Fruit fly (Drosophila melanogaster) whole organism: ENCODE data around the gene CG46515.
"Not testable (repeated sequence)": the region's sequence is repeated elsewhere in the genome, so short reads cannot be mapped to it uniquely, and the experiment has no call there.

Experiments
- CG8478 ChIP-seq: fragments of >200 bp; optimal IDR thresholded peaks from 2 replicates; lab custom pipeline; 2018; ENCODE audit warnings: inconsistent platforms
- Dll ChIP-seq: fragments of >200 bp; optimal IDR thresholded peaks from 2 replicates; lab custom pipeline; 2017
- EcR ChIP-seq, 2 experiments: fragments of >200 bp; optimal IDR thresholded peaks; 2 replicates each; lab custom pipeline; 2017; ENCODE audit warnings: missing biosample characterization in 2 of 2, missing genetic modification characterization in 2 of 2, missing genetic modification reagents in 2 of 2
- pan ChIP-seq: fragments of >200 bp; optimal IDR thresholded peaks from 2 replicates; lab custom pipeline; 2017
- psq ChIP-seq: fragments of >200 bp; optimal IDR thresholded peaks from 2 replicates; lab custom pipeline; 2017
- usp ChIP-seq: fragments of >200 bp; optimal IDR thresholded peaks from 2 replicates; lab custom pipeline; 2017; ENCODE audit warnings: missing biosample characterization, missing genetic modification characterization, mixed read lengths

DNA sequence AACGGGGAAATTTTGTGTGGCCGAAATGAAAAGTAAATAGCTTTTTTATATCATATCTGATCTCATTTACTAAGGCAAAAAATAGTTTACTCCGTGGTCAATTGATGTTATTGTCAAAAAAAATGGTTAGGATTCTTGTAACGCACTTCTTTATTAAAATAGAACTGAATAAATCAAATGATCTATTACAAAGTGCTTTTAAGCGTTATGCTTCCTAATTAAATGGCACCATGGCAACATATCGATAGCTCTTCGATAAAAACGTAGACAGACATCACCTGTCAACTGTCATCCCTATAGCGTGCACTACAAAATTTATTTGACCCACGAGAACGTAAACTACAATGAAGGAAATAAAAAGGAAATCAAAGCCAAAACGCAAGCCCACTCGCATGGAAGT lies 10.0 kb upstream of the CG46515 start, which contains the start of gene CG46513:
- not testable (repeated sequence) for TF ChIP-seq pan (lab: Kevin White, UChicago); usp (GFP tag; lab: Kevin White, UChicago); CG8478 (lab: Kevin White, UChicago); psq; EcR (GFP tag; optimal IDR thresholded peaks at IDR 0.05; lab: Kevin White, UChicago); Dll
